Worm (Caenorhabditis elegans) whole organism, young adult: Measurements from ENCODE around the gene K10C2.12.

ENCODE experiments used
- D2030.7 ChIP-seq: fragments of 200-800 bp; sonication (Bioruptor generic); IDR thresholded peaks from 2 replicates; pipeline ENCODE4 v1.3.6; 2022; ENCODE audit warnings: missing genetic modification reagents, missing genetic modification characterization, missing compliant biosample characterization
- F52B5.7 ChIP-seq: sonication (generic microtip); optimal IDR thresholded peaks from 2 replicates; lab custom pipeline; 2016; ENCODE audit warnings: mild to moderate bottlenecking, missing genetic modification characterization, missing compliant biosample characterization
- F57A8.1 ChIP-seq: fragments of 200-800 bp; sonication (Bioruptor generic); optimal IDR thresholded peaks from 2 replicates; lab custom pipeline; 2018; ENCODE audit warnings: mild to moderate bottlenecking, missing genetic modification characterization, moderate library complexity, missing compliant biosample characterization
- ama-1 ChIP-seq, 3 experiments: fragments of 150-350 bp in 1 of 3; sonication (generic microtip) in 2 of 3; optimal IDR thresholded peaks; 2 replicates each; lab custom pipeline; 2014 to 2018; ENCODE audit warnings: missing biosample characterization in 2 of 3, missing genetic modification characterization in 2 of 3, missing genetic modification reagents in 2 of 3
- ceh-100 ChIP-seq: fragments of 200-800 bp; sonication (Bioruptor generic); IDR thresholded peaks from 2 replicates; pipeline ENCODE4 v1.3.6; 2022; ENCODE audit warnings: missing genetic modification reagents, missing genetic modification characterization, missing compliant biosample characterization
- lin-54 ChIP-seq: fragments of 200-800 bp; sonication (Bioruptor generic); optimal IDR thresholded peaks from 2 replicates; lab custom pipeline; 2018; ENCODE audit warnings: mild to moderate bottlenecking, missing genetic modification characterization, missing compliant biosample characterization
- madf-10 ChIP-seq: sonication (generic microtip); optimal IDR thresholded peaks from 2 replicates; lab custom pipeline; 2016; ENCODE audit warnings: mild to moderate bottlenecking, missing genetic modification characterization, missing compliant biosample characterization
- mxl-1 ChIP-seq: sonication (generic microtip); optimal IDR thresholded peaks from 2 replicates; lab custom pipeline; 2016; ENCODE audit warnings: missing genetic modification characterization, missing compliant biosample characterization
- tbp1 ChIP-seq: fragments of 200-800 bp; sonication (Bioruptor generic); optimal IDR thresholded peaks from 2 replicates; lab custom pipeline; 2018; ENCODE audit warnings: mild to moderate bottlenecking, missing genetic modification characterization, missing compliant biosample characterization
- unc-130 ChIP-seq: sonication (generic microtip); optimal IDR thresholded peaks from 2 replicates; lab custom pipeline; 2016; ENCODE audit warnings: missing genetic modification reagents, missing genetic modification characterization, missing compliant biosample characterization

DNA sequence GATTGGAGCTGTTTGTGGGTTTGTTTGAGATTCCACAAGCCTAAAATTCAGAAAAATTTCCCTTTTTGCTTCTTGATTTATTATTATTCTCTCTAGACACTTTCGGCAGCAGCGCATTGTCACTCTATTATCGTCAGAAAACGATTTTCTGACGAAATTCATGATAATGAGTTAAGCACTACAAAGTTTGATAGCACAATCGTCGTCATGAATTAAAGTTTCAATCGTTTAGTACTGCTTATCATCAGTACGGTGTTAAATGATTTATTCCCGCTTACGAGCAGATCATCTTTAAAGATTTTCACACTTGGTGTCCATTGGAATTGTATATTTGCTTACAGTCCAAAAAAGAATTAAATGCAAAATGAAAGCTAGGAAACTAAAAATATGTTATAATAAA lies 9.0 kb upstream of the K10C2.12 start:
- TF ChIP-seq F57A8.1 (GFP tag; lab: Kevin White, UChicago) (no peak), ama-1 (optimal IDR thresholded peaks at IDR 0.05; lab: Kevin White, UChicago) (no peak), ama-1 (GFP tag; optimal IDR thresholded peaks at IDR 0.05; lab: Kevin White, UChicago) (no peak), F52B5.7 (tag; lab: Kevin White, UChicago) (no peak), mxl-1 (tag; lab: Kevin White, UChicago) (no peak), tbp1 (no peak), lin-54 (GFP tag; lab: Kevin White, UChicago) (no peak), unc-130 (no peak), madf-10 (tag; lab: Kevin White, UChicago) (no peak), D2030.7 (GFP tag; lab: Robert Waterston, UW) (no peak), ceh-100 (GFP tag; lab: Robert Waterston, UW) (no peak)
